Fruit fly (Drosophila melanogaster): ENCODE measurements around the gene UQCR-6.4L.

dm6 chr3L:16587994-16588622 is 21.6 kb downstream of the UQCR-6.4L start:
- peak; percentile 70 for TF ChIP-seq CG14711 (tag; optimal IDR thresholded peaks at IDR 0.05)
- peak; percentile 65 for TF ChIP-seq ovo (GFP tag; optimal IDR thresholded peaks at IDR 0.05)
- TF ChIP-seq Mnt (GFP tag; optimal IDR thresholded peaks at IDR 0.05): peak; percentile 77
- TF ChIP-seq Hr96 (GFP tag; optimal IDR thresholded peaks at IDR 0.05): no peak
- no peak for TF ChIP-seq CG5204 (GFP tag; optimal IDR thresholded peaks at IDR 0.05)
- TF ChIP-seq CG7045 (GFP tag; optimal IDR thresholded peaks at IDR 0.05): peak; percentile 34
- peak; percentile 70 for TF ChIP-seq Crg-1 (GFP tag; optimal IDR thresholded peaks at IDR 0.05)
- TF ChIP-seq pad (GFP tag; optimal IDR thresholded peaks at IDR 0.05): peak; percentile 55
- TF ChIP-seq cic (GFP tag; optimal IDR thresholded peaks at IDR 0.05): peak; percentile 35
- TF ChIP-seq Clk (GFP tag; optimal IDR thresholded peaks at IDR 0.05): peak; percentile 20
- TF ChIP-seq kay (GFP tag; ENCODE audit: borderline replicate concordance): no peak
- peak; percentile 70 for TF ChIP-seq CG33017 (tag; optimal IDR thresholded peaks at IDR 0.05)
